Worm (Caenorhabditis elegans) whole organism, mixed stage, embryonic: ENCODE data around the gene srx-54.

Experiments used
- M03D4.4 ChIP-seq: sonication (generic microtip); optimal IDR thresholded peaks from 2 replicates; lab custom pipeline; 2017; ENCODE audit warnings: mild to moderate bottlenecking, missing genetic modification characterization, missing compliant biosample characterization
- bed-3 ChIP-seq: fragments of 200-800 bp; sonication (Bioruptor generic); optimal IDR thresholded peaks from 3 replicates; lab custom pipeline; 2018; ENCODE audit warnings: mild to moderate bottlenecking, missing genetic modification characterization, moderate library complexity, missing compliant biosample characterization
- ceh-83 ChIP-seq: fragments of 200-800 bp; sonication (Bioruptor generic); optimal IDR thresholded peaks from 2 replicates; lab custom pipeline; 2018; ENCODE audit warnings: mild to moderate bottlenecking, missing genetic modification characterization, missing compliant biosample characterization
- drap-1 ChIP-seq: fragments of 200-800 bp; sonication (Bioruptor generic); optimal IDR thresholded peaks from 3 replicates; lab custom pipeline; 2018; ENCODE audit warnings: mild to moderate bottlenecking, missing genetic modification characterization, missing compliant biosample characterization
- elt-1 ChIP-seq: sonication (generic microtip); optimal IDR thresholded peaks from 2 replicates; lab custom pipeline; 2017; ENCODE audit warnings: missing genetic modification characterization, mild to moderate bottlenecking, missing compliant biosample characterization, antibody characterized with exemption, moderate library complexity, borderline replicate concordance; ENCODE audit not compliant: insufficient read depth
- flh-1 ChIP-seq: fragments of 200-800 bp; sonication (Bioruptor generic); optimal IDR thresholded peaks from 2 replicates; lab custom pipeline; 2018; ENCODE audit warnings: mild to moderate bottlenecking, missing genetic modification characterization, moderate library complexity, missing compliant biosample characterization
- ham-2 ChIP-seq: fragments of 200-800 bp; sonication (Bioruptor generic); optimal IDR thresholded peaks from 2 replicates; lab custom pipeline; 2018; ENCODE audit warnings: mild to moderate bottlenecking, missing genetic modification characterization, missing compliant biosample characterization
- hlh-1 ChIP-seq: fragments of 150-350 bp; optimal IDR thresholded peaks from 2 replicates; lab custom pipeline; 2014; ENCODE audit warnings: missing biosample characterization, missing genetic modification reagents, missing genetic modification characterization
- lin-32 ChIP-seq: fragments of 200-800 bp; sonication (Bioruptor generic); optimal IDR thresholded peaks from 2 replicates; lab custom pipeline; 2018; ENCODE audit warnings: mild to moderate bottlenecking, missing genetic modification characterization, missing compliant biosample characterization
- mab-5 ChIP-seq: fragments of 150-350 bp; optimal IDR thresholded peaks from 2 replicates; lab custom pipeline; 2014; ENCODE audit warnings: missing biosample characterization, missing genetic modification characterization
- mep-1 ChIP-seq: fragments of 150-350 bp; optimal IDR thresholded peaks from 2 replicates; lab custom pipeline; 2017; ENCODE audit warnings: missing biosample characterization, missing genetic modification reagents, missing genetic modification characterization, inconsistent platforms
- nhr-12 ChIP-seq: fragments of 150-350 bp; optimal IDR thresholded peaks from 2 replicates; lab custom pipeline; 2014; ENCODE audit warnings: missing biosample characterization, missing genetic modification characterization
- nhr-2 ChIP-seq: fragments of 150-350 bp; optimal IDR thresholded peaks from 2 replicates; lab custom pipeline; 2014; ENCODE audit warnings: missing biosample characterization, missing genetic modification characterization
- nhr-28 ChIP-seq: fragments of 150-350 bp; optimal IDR thresholded peaks from 2 replicates; lab custom pipeline; 2014; ENCODE audit warnings: missing biosample characterization, missing genetic modification characterization
- nhr-76 ChIP-seq: sonication (generic microtip); optimal IDR thresholded peaks from 2 replicates; lab custom pipeline; 2017; ENCODE audit warnings: missing biosample characterization, missing genetic modification characterization
- snpc-4 ChIP-seq: fragments of 150-350 bp; optimal IDR thresholded peaks from 2 replicates; lab custom pipeline; 2014; ENCODE audit warnings: missing biosample characterization, missing genetic modification characterization
- sptf-1 ChIP-seq: sonication (generic microtip); optimal IDR thresholded peaks from 2 replicates; lab custom pipeline; 2017; ENCODE audit warnings: mild to moderate bottlenecking, missing genetic modification characterization, moderate library complexity, missing compliant biosample characterization
- tbx-8 ChIP-seq: fragments of 200-800 bp; sonication (Bioruptor generic); optimal IDR thresholded peaks from 2 replicates; lab custom pipeline; 2018; ENCODE audit warnings: mild to moderate bottlenecking, missing genetic modification characterization, moderate library complexity, missing compliant biosample characterization
- unc-39 ChIP-seq: fragments of 150-350 bp; optimal IDR thresholded peaks from 2 replicates; lab custom pipeline; 2014; ENCODE audit warnings: missing biosample characterization, missing genetic modification characterization
- unc-62 ChIP-seq: fragments of 150-350 bp; optimal IDR thresholded peaks from 2 replicates; lab custom pipeline; 2014; ENCODE audit warnings: missing biosample characterization, missing genetic modification reagents, missing genetic modification characterization
- zip-8 ChIP-seq: fragments of 150-350 bp; optimal IDR thresholded peaks from 2 replicates; lab custom pipeline; 2014; ENCODE audit warnings: missing biosample characterization, missing genetic modification characterization

Gene srx-54

DNA sequence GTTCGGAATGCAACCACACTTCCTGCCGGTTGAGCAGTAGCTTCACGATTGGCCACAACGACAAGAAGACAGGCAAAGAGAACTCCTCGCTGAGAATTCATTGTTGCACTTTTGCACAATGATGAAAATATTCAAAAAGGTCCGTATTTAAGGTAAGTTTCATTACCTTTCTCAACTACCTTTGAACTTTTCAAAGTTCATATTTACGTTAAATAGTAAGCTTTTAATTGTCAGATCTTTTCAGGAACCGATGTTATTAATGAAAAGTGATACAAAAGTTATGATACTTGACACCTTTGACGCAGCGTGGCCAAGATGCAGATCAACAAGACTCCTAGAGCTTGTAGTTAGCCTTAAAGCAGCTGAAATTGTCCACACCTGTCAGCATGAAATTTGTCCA lies 46.3 kb downstream of the srx-54 start, which contains the start of gene F49H6.12:
TSS of gene F49H6.12 (minus strand) at position 101 of the 400 bp plus-strand sequence.
- no peak for TF ChIP-seq nhr-12 (tag; lab: Kevin White, UChicago)
- no peak for TF ChIP-seq zip-8 (tag; lab: Kevin White, UChicago)
- no peak for TF ChIP-seq mep-1 (tag; lab: Kevin White, UChicago)

DNA sequence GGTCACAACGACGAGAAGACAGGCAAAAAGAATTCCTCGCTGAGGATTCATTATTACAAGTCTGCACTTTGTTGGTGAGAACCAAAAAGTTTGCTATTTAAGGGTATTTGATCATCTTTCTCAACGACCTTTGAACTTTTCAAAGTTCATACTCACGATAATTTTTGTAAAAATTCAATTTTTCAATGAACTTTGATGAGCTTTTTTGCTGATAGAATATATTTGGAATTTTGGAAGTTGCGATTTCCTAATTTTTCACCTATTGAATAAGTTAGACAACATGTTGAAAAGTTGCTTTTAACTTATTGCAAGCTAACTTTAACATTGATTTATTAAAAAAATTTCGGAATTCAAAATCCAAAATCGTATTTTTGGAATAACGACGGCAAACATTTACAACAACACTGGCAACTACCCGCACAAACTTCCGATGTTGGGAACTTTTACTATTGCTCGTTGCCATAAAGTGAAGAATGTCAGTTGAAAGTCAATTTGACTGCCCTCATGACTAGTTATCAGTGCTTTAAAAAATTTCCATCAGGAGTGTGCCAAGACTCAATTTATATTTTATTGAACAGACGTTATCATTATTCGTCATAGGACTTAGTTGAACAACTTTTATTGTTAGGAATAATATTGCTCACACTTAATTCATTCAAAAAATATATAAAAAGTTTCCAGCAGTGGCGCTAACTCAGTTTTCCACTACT lies 47.7 kb downstream of the srx-54 start, which contains the start of the genes F49H6.8 and F49H6.5:
TSS of gene F49H6.8 (minus strand) at position 51 of the 710 bp plus-strand sequence.
TSS of gene F49H6.5 (plus strand) at position 629 of the 710 bp plus-strand sequence.
- no peak for TF ChIP-seq mep-1 (tag; lab: Kevin White, UChicago)
- TF ChIP-seq elt-1 (tag; lab: Kevin White, UChicago): no peak
- TF ChIP-seq snpc-4 (tag; lab: Kevin White, UChicago): no peak
- no peak for TF ChIP-seq zip-8 (tag; lab: Kevin White, UChicago)
- no peak for TF ChIP-seq nhr-28 (tag; lab: Kevin White, UChicago)
- no peak for TF ChIP-seq lin-32 (GFP tag; lab: Kevin White, UChicago)
- no peak for TF ChIP-seq flh-1 (GFP tag; lab: Kevin White, UChicago)
- TF ChIP-seq unc-62: no peak
- TF ChIP-seq nhr-2 (tag; lab: Kevin White, UChicago): no peak
- no peak for TF ChIP-seq ceh-83 (GFP tag; lab: Kevin White, UChicago)
- TF ChIP-seq tbx-8: no peak
- TF ChIP-seq unc-39 (tag; lab: Kevin White, UChicago): no peak
- no peak for TF ChIP-seq nhr-76
- no peak for TF ChIP-seq ham-2 (GFP tag; lab: Kevin White, UChicago)
- TF ChIP-seq hlh-1 (tag; lab: Kevin White, UChicago): no peak
- no peak for TF ChIP-seq sptf-1
- TF ChIP-seq drap-1 (GFP tag; lab: Kevin White, UChicago): no peak
- no peak for TF ChIP-seq M03D4.4 (tag; lab: Kevin White, UChicago)
- TF ChIP-seq, all 35 proteins: peak for 0

- TF ChIP-seq drap-1 (GFP tag; lab: Kevin White, UChicago) (no peak), bed-3 (GFP tag; lab: Kevin White, UChicago) (no peak), mab-5 (tag; lab: Kevin White, UChicago) (no peak)
These were observed 51.3 kb downstream of the srx-54 start, which contains the start of gene F49H6.15 for ce11 chrV:17026289-17026688. Gene F49H6.15, minus strand, starts transcription at chrV:17026389.
